Fruit fly (Drosophila melanogaster) whole organism, wandering third instar larva: Measurements from ENCODE around the gene CG46427.

Experiments used
- Abd-B ChIP-seq: fragments of >200 bp; optimal IDR thresholded peaks from 2 replicates; lab custom pipeline; 2017; ENCODE audit warnings: missing biosample characterization, missing genetic modification characterization
- CG32264 ChIP-seq: fragments of 200-800 bp; sonication (Bioruptor generic); optimal IDR thresholded peaks from 2 replicates; lab custom pipeline; 2016; ENCODE audit warnings: missing biosample characterization, missing genetic modification characterization
- CG9705 ChIP-seq: fragments of 200-800 bp; sonication (Bioruptor generic); optimal IDR thresholded peaks from 2 replicates; lab custom pipeline; 2018; ENCODE audit warnings: missing biosample characterization, mild to moderate bottlenecking, missing genetic modification characterization
- CrebA ChIP-seq: fragments of 200-800 bp; sonication (Bioruptor generic); optimal IDR thresholded peaks from 2 replicates; lab custom pipeline; 2016; ENCODE audit warnings: missing biosample characterization, mild to moderate bottlenecking, missing genetic modification characterization, borderline replicate concordance
- Dfd ChIP-seq: fragments of >200 bp; optimal IDR thresholded peaks from 2 replicates; lab custom pipeline; 2017; ENCODE audit warnings: missing biosample characterization, missing genetic modification characterization
- GATAd ChIP-seq: sonication (Bioruptor generic); optimal IDR thresholded peaks from 2 replicates; lab custom pipeline; 2016; ENCODE audit warnings: missing biosample characterization, missing genetic modification characterization
- HLH106 ChIP-seq: fragments of 200-800 bp; optimal IDR thresholded peaks from 3 replicates; lab custom pipeline; 2019; ENCODE audit warnings: missing biosample characterization, mild to moderate bottlenecking, missing genetic modification characterization, moderate library complexity
- Hr78 ChIP-seq: fragments of >200 bp; optimal IDR thresholded peaks from 2 replicates; lab custom pipeline; 2017; ENCODE audit warnings: missing biosample characterization, missing genetic modification characterization
- Hr83 ChIP-seq: fragments of 200-300 bp; sonication (Bioruptor generic); optimal IDR thresholded peaks from 2 replicates; lab custom pipeline; 2016; ENCODE audit warnings: missing biosample characterization, mild to moderate bottlenecking, missing genetic modification characterization, moderate library complexity; ENCODE audit not compliant: poor library complexity, severe bottlenecking
- Jra ChIP-seq: sonication (Bioruptor generic); optimal IDR thresholded peaks from 2 replicates; lab custom pipeline; 2016; ENCODE audit warnings: missing biosample characterization, missing genetic modification characterization
- Myc ChIP-seq: fragments of >200 bp; optimal IDR thresholded peaks from 2 replicates; lab custom pipeline; 2017
- Rel ChIP-seq, 2 experiments: fragments of 200-800 bp; sonication (Bioruptor generic) in 1 of 2; optimal IDR thresholded peaks; 2 replicates in 1 of 2; 3 replicates in 1 of 2; lab custom pipeline; 2016 to 2019; ENCODE audit warnings: mild to moderate bottlenecking in 2 of 2, missing biosample characterization in 2 of 2, missing genetic modification characterization in 2 of 2, moderate library complexity in 1 of 2
- Sp1 ChIP-seq: fragments of 200-800 bp; sonication (Bioruptor generic); optimal IDR thresholded peaks from 3 replicates; lab custom pipeline; 2019; ENCODE audit warnings: missing biosample characterization, mild to moderate bottlenecking, missing genetic modification characterization, moderate library complexity
- Vsx2 ChIP-seq: fragments of 200-300, 225-300 bp; sonication (Bioruptor generic); optimal IDR thresholded peaks from 2 replicates; lab custom pipeline; 2018; ENCODE audit warnings: missing biosample characterization, missing genetic modification characterization; ENCODE audit not compliant: partially characterized antibody
- br ChIP-seq: fragments of 200-800 bp; sonication (Bioruptor generic); optimal IDR thresholded peaks from 2 replicates; lab custom pipeline; 2016; ENCODE audit warnings: missing biosample characterization, missing genetic modification characterization
- brk ChIP-seq: fragments of 200-800 bp; sonication (Bioruptor generic); optimal IDR thresholded peaks from 2 replicates; lab custom pipeline; 2016; ENCODE audit warnings: missing biosample characterization, mild to moderate bottlenecking, missing genetic modification characterization
- dmrt93B ChIP-seq: fragments of 200-800 bp; sonication (Bioruptor generic); optimal IDR thresholded peaks from 2 replicates; lab custom pipeline; 2018; ENCODE audit warnings: missing biosample characterization, mild to moderate bottlenecking, missing genetic modification characterization
- ey ChIP-seq: fragments of 200-800 bp; sonication (Bioruptor generic); optimal IDR thresholded peaks from 2 replicates; lab custom pipeline; 2016; ENCODE audit warnings: missing biosample characterization, missing genetic modification characterization
- foxo ChIP-seq, 2 experiments: fragments of 200-800 bp; sonication (Bioruptor generic); optimal IDR thresholded peaks; 2 replicates in 1 of 2; 3 replicates in 1 of 2; lab custom pipeline; 2016 to 2017; ENCODE audit warnings: missing biosample characterization in 2 of 2, missing genetic modification characterization in 2 of 2
- fru ChIP-seq: fragments of 200-800 bp; sonication (Bioruptor generic); optimal IDR thresholded peaks from 3 replicates; lab custom pipeline; 2016; ENCODE audit warnings: missing biosample characterization, mild to moderate bottlenecking, missing genetic modification characterization
- h ChIP-seq: fragments of 200-800 bp; sonication (Bioruptor generic); optimal IDR thresholded peaks from 3 replicates; lab custom pipeline; 2016; ENCODE audit warnings: missing biosample characterization, mild to moderate bottlenecking, missing genetic modification characterization
- pan ChIP-seq: fragments of >200 bp; optimal IDR thresholded peaks from 2 replicates; lab custom pipeline; 2017
- psq ChIP-seq: fragments of 200-800 bp; sonication (Bioruptor generic); optimal IDR thresholded peaks from 3 replicates; lab custom pipeline; 2017; ENCODE audit warnings: missing biosample characterization, mild to moderate bottlenecking, missing genetic modification characterization, moderate library complexity
- rgr ChIP-seq: fragments of 200-800 bp; sonication (Bioruptor generic); optimal IDR thresholded peaks from 3 replicates; lab custom pipeline; 2016; ENCODE audit warnings: missing biosample characterization, mild to moderate bottlenecking, missing genetic modification characterization
- tai ChIP-seq: sonication (Bioruptor generic); optimal IDR thresholded peaks from 2 replicates; lab custom pipeline; 2016; ENCODE audit warnings: missing biosample characterization, missing genetic modification characterization
- usp ChIP-seq: fragments of >200 bp; optimal IDR thresholded peaks from 2 replicates; lab custom pipeline; 2017; ENCODE audit warnings: missing biosample characterization, missing genetic modification characterization

Gene CG46427

DNA sequence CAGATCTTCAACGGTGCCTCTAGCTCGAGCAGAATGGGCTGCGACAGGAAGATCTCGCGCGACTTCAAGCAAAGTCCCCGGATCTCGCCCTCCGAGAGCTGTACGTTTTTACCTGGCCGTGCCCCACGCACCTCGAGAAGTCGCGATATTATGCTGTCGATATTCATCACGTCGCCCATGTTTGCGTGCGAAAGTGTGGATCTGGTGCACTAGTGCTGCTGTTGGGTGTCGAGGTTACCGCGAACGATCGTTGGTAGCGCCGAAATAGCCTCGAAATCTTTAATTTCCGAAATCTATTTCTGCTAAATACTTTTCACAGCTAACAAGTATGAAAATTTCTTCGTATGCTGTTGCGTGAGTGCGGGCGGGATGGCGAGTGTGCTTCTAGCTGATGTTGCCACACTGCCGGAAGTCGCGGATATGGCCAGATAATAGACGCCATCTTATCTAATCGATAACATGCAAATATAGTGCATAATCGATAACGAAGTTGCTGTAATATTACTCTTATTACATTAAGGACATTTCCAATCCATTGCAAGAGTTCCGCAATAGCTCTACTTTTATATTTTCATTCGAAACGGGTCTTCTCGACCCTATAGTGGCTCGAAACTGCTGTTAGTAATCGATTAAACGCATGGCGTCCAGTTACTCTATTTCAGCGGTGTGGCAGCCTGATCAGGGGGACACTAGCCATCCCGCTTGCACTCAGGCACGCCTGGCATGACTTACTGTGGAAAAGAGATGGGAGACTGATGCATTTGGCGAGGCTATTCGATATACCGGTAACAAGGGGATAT, 13.2 kb downstream of the CG46427 start, which contains the start of gene Pp1-87B:
Gene Pp1-87B, minus strand, starts transcription at position 408 of the 800 bp plus-strand sequence.
- TF ChIP-seq CG32264 (no peak), fru (GFP tag; lab: Kevin White, UChicago) (no peak), CrebA (GFP tag; lab: Kevin White, UChicago) (no peak), HLH106 (tag; lab: Kevin White, UChicago) (peak; percentile 24), Sp1 (GFP tag; lab: Kevin White, UChicago) (peak; percentile 38), brk (GFP tag; lab: Kevin White, UChicago) (no peak), pan (lab: Kevin White, UChicago) (no peak), rgr (GFP tag; lab: Kevin White, UChicago) (no peak), foxo (GFP tag; optimal IDR thresholded peaks at IDR 0.05; lab: Kevin White, UChicago) (no peak), Rel (GFP tag; optimal IDR thresholded peaks at IDR 0.05; lab: Kevin White, UChicago) (no peak), Rel (tag; optimal IDR thresholded peaks at IDR 0.05; lab: Kevin White, UChicago) (peak; percentile 28), Vsx2 (GFP tag; lab: Kevin White, UChicago) (no peak), Myc (lab: Kevin White, UChicago) (peak; percentile 83), tai (GFP tag; lab: Kevin White, UChicago) (no peak), br (GFP tag; lab: Kevin White, UChicago) (no peak), dmrt93B (no peak), CG9705 (GFP tag; lab: Kevin White, UChicago) (peak; percentile 38), ey (peak; percentile 4), Hr78 (GFP tag; lab: Kevin White, UChicago) (no peak), GATAd (GFP tag; lab: Kevin White, UChicago) (no peak), psq (GFP tag; lab: Kevin White, UChicago) (peak; percentile 6)

DNA sequence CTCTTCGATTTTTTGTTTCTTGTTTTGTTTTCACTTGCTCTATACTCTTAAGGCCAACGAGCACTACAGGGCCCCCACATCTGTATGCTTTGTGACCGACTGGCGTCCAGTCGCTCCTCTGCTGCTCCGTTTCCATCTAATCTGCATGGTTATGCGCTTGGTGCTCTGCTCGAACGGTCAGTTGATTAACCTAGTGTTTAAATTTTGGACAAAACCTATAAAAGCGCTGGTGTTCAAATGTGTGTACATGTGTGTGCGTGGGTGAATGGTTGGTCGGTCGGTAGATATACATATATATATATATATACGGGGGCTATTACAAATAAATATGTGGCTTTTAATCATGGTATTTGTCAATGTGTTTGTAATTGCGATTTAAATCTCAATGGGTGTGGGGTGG, 14.9 kb downstream of the CG46427 start:
- TF ChIP-seq tai (GFP tag; lab: Kevin White, UChicago) (no peak), rgr (GFP tag; lab: Kevin White, UChicago) (peak; percentile 97)

DNA sequence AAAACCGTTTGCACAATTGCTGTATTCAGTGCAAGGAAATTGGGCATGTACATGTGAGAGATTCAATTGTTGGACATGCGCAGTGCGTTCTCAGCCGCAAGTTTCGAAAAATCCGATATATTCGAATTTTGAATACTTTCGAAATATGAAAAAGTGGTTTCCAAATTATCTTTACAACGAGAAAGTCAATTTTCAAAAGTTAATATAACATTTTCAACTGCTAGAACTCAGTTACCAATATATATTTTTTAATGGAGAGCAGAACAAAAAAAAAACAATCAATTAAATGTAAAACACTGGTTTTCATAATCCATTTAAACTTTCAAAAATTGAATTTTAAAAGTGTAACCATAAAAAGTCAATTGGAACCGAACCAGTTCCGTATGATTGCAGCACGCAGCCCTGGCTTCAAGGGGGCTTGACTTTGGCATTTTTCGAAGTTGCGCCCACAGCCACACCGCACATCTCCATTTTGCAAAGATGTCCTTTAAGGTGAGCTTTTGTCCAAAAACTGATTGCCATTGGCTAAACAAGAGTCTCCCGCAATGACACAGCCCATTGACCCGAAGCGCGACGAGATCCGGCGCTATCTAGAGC, 16.5 kb downstream of the CG46427 start, which contains the start of the genes Scgbeta and CG17202:
Gene Scgbeta, minus strand, starts transcription at position 51 of the 597 bp plus-strand sequence.
Gene CG17202, plus strand, starts transcription at position 390 of the 597 bp plus-strand sequence.
- TF ChIP-seq pan (lab: Kevin White, UChicago) (no peak), Hr83 (peak; percentile 56), brk (GFP tag; lab: Kevin White, UChicago) (no peak)

DNA sequence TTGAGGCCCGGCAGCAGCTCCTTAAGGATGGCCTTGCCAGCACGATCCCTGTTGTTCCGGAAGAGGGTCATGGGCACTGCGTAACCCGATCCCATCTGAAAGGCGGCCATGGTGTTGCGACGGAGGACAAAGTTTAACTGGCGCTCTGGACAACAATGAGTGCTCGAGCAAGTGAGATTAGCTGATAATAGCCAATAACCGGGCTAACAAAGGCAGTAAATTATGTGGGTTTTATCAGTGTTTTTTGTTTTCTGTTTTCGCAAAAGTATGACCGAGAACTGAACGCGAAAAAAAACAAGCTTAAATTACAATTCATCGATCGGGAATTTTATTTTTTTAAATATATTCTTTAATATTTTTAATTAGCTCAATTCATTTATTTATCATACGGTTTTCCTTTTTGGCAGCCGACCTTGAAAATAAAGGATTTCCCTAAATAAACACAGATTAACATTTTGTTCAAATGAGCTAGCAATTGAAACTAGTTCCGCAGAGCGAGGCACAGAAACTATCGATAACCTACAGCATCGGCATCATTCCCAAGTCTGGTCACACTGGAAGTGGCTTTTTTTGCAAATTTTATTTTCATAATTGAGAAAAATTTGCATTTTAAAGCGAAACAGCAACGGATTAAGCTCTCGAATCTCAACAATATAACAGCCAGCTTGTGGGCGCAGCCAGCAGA, 25.5 kb downstream of the CG46427 start, which contains the start of the genes Dip-C and pps:
Gene Dip-C, minus strand, starts transcription at position 486 of the 685 bp plus-strand sequence.
Gene pps, plus strand, starts transcription at position 555 of the 685 bp plus-strand sequence.
- no peak for TF ChIP-seq ey
- peak; percentile 26 for TF ChIP-seq Sp1 (GFP tag; lab: Kevin White, UChicago)
- peak; percentile 4 for TF ChIP-seq psq (GFP tag; lab: Kevin White, UChicago)
- TF ChIP-seq rgr (GFP tag; lab: Kevin White, UChicago), result no peak
- TF ChIP-seq Rel (GFP tag; optimal IDR thresholded peaks at IDR 0.05; lab: Kevin White, UChicago), result no peak
- TF ChIP-seq Rel (tag; optimal IDR thresholded peaks at IDR 0.05; lab: Kevin White, UChicago), result peak; percentile 83
- TF ChIP-seq h (GFP tag; lab: Kevin White, UChicago), result no peak

DNA sequence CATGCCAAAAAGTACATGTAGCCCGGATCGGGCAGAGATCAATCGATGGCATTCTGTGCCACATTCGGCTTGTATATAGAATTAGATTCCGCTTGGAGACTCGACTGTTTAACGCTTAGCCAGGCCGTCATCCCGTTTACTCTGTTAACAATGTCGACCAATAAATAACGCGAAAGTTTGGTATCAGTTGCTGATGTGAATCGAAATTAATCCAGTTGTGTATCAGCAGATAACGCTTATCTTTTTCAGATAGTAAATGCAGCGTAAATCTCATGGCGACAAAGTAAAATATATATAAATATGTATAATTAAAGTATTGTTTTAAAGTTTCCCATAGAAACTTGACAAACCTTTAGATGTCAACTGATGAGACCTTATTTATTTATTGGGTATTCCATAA, 27.5 kb downstream of the CG46427 start:
- TF ChIP-seq Hr78 (GFP tag; lab: Kevin White, UChicago), result no peak
- no peak for TF ChIP-seq Jra (GFP tag; lab: Kevin White, UChicago)
- TF ChIP-seq, all 38 proteins: peak for 0

DNA sequence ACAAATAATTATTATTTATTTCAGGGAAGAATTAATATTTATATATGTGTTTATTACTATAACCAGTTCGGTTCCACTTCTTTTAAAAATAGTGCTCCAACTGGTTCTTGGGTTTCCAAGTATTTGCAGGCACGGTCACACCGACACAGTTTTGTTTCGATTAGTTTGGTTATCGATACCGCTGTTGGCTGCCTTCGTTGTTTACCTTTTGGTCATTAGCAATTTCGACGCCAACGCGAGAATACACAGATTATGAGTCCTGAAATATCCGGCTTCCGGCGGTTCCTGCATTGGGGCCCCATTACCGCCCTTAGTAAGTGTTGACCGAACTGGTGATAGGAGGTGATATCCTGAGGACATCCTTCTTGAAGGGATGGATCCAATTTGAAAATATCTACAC, 30.8 kb downstream of the CG46427 start, which contains the start of gene CG5196:
Gene CG5196, plus strand, starts transcription at position 157 of the 400 bp plus-strand sequence.
- TF ChIP-seq psq (GFP tag; lab: Kevin White, UChicago), result no peak
- peak; percentile 22 for TF ChIP-seq Sp1 (GFP tag; lab: Kevin White, UChicago)
- TF ChIP-seq usp (GFP tag; lab: Kevin White, UChicago), result no peak
- TF ChIP-seq CG9705 (GFP tag; lab: Kevin White, UChicago), result no peak
- TF ChIP-seq Dfd, result no peak
- no peak for TF ChIP-seq Rel (GFP tag; optimal IDR thresholded peaks at IDR 0.05; lab: Kevin White, UChicago)
- peak; percentile 27 for TF ChIP-seq Rel (tag; optimal IDR thresholded peaks at IDR 0.05; lab: Kevin White, UChicago)
- peak; percentile 17 for TF ChIP-seq fru (GFP tag; lab: Kevin White, UChicago)
- peak; percentile 7 for TF ChIP-seq HLH106 (tag; lab: Kevin White, UChicago)
- TF ChIP-seq Abd-B (GFP tag; lab: Kevin White, UChicago), result no peak
